Worm (Caenorhabditis elegans) whole organism, early embryonic: ENCODE measurements around the gene aptf-3.

Experiments
- B0310.2 ChIP-seq: sonication (generic microtip); optimal IDR thresholded peaks from 2 replicates; lab custom pipeline; 2016; ENCODE audit warnings: mild to moderate bottlenecking, missing genetic modification characterization, missing compliant biosample characterization
- tbx-37 ChIP-seq: fragments of 200-800 bp; sonication (Bioruptor generic); conservative IDR thresholded peaks from 2 replicates; pipeline ENCODE4 v1.3.6; 2022; ENCODE audit warnings: missing genetic modification reagents, missing genetic modification characterization, missing compliant biosample characterization

- TF ChIP-seq tbx-37 (GFP tag; lab: Robert Waterston, UW) (no peak), B0310.2 (tag; lab: Kevin White, UChicago) (no peak)
Observed at ce11 chrII:8631766-8632165, 37.8 kb downstream of the aptf-3 start.
